Worm (Caenorhabditis elegans): ENCODE results near the gene tag-243.
A peak's percentile ranks its signal among the peaks of the same experiment; 100 is the strongest.

Gene tag-243

DNA sequence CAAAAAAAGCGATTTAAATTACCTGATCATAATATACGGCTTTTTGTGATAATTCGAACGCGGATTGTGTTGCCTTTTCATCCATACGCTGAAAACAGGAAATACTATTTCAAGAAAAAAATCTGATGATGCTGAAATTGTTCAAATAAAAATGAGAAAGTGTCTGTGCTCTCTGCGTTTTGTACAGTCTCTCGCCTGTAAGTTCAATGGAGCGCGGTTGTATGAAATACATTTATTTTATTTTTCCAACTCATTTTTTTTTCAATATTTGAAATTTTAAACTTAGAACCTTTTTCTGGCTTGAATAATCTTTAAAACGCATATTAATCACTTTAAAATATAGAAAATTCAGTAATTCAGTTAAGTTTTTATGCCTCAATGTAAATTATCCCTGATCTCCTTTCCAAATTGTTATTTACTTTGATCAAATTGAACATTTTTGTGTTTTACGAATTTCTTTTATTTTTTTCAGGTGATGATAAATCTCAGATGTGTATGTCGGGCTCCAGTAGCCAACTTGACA is 15.7 kb upstream of the tag-243 start, which contains the start of the genes clp-2 and mrpl-16 (continued):
- TF ChIP-seq pag-3 (tag; optimal IDR thresholded peaks at IDR 0.05; ENCODE audit: borderline replicate concordance, insufficient read depth), result no peak

DNA sequence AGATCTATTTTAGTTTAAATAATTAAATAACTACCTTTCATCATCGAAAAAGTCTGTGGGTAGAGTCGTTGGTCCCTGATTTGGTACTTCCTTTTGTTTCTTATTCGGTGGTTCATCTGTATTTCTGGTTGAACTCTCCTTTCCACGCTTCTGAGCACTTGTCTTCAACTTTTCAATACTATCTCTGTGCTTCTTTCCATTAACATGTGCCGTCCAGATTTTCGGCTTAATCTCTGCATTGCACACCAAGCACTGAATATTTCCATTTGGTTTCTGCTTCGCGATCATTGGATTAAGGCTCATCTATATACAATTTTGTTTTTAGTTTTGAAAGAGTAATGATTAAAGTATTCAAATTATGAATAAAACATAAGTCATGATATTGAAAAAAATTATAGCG is 11.7 kb upstream of the tag-243 start, which contains the start of gene sel-13:
sel-13 (minus strand) TSS at position 303 of the 400 bp plus-strand sequence.
- TF ChIP-seq nhr-90 (tag; optimal IDR thresholded peaks at IDR 0.05; ENCODE audit: poor library complexity), result no peak

DNA sequence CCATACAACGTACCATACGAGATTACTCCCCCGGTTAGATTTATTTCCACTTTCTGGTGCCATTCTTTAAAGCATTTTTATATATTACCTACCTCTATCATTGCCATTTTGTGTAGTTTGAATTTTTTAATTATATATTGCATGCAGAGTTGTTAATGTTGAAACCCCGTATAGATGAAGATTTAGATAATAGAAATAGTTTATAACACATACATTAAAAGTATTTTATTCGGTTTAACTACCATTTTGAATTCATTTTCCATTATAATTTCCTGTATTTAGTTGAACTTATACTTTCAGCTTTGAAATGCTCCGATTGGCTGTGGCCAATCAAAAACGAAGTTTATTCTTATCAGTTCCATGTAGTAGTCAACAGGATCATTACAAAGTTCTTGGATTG is 9.6 kb upstream of the tag-243 start, which contains the start of gene dnj-18:
dnj-18 (plus strand) TSS at position 301 of the 400 bp plus-strand sequence.
- no peak for TF ChIP-seq pqm-1 (tag; optimal IDR thresholded peaks at IDR 0.05)
- TF ChIP-seq mef-2 (tag; optimal IDR thresholded peaks at IDR 0.05), result no peak
- TF ChIP-seq pax-3 (tag; optimal IDR thresholded peaks at IDR 0.05), result no peak
- TF ChIP-seq nhr-20 (tag; optimal IDR thresholded peaks at IDR 0.05), result no peak
- TF ChIP-seq snu-23 (GFP tag; optimal IDR thresholded peaks at IDR 0.05), result no peak
- TF ChIP-seq lin-13 (GFP tag; optimal IDR thresholded peaks at IDR 0.05), result no peak
- no peak for TF ChIP-seq unc-86 (tag; optimal IDR thresholded peaks at IDR 0.05)
- TF ChIP-seq aha-1 (tag; optimal IDR thresholded peaks at IDR 0.05), result no peak
- no peak for TF ChIP-seq unc-30 (tag; optimal IDR thresholded peaks at IDR 0.05)
- no peak for TF ChIP-seq ztf-11 (tag; optimal IDR thresholded peaks at IDR 0.05)
- no peak for TF ChIP-seq alr-1 (tag; optimal IDR thresholded peaks at IDR 0.05; ENCODE audit: borderline replicate concordance)
- no peak for TF ChIP-seq jun-1 (tag; optimal IDR thresholded peaks at IDR 0.05)

- TF ChIP-seq C04F5.9 (tag; optimal IDR thresholded peaks at IDR 0.05), result no peak
- no peak for TF ChIP-seq efl-1 (optimal IDR thresholded peaks at IDR 0.05)
- peak in 1 of 2 experiments; percentile 34 for TF ChIP-seq efl-1 (GFP tag; optimal IDR thresholded peaks at IDR 0.05 in 1 of 2)
- no peak for TF ChIP-seq lin-14 (GFP tag; optimal IDR thresholded peaks at IDR 0.05)
Observed at ce11 chrIII:4696903-4697302, 8.6 kb upstream of the tag-243 start.

DNA sequence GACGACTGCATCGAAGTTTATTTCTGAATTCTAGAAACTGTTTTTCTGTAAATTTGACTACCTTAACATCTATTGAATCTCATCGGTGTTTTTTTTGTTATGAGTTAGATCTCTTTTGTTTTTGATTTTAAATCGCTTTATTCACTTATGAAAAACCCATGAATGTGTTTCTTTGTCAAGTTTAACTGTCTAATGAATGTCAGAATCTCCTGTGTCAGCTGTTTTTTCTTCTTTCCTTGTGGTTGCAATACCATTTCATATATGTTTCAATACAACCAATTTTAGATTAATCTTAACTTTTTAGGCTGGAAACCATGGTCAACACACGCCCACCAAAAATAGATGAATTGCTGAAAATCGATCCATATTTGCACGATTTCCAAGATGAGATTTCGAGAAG is 6.8 kb upstream of the tag-243 start, which contains the start of gene T04A8.7:
T04A8.7 (plus strand) TSS at position 301 of the 400 bp plus-strand sequence.
- TF ChIP-seq egl-27 (tag; optimal IDR thresholded peaks at IDR 0.05) (no peak), tbx-2 (tag; optimal IDR thresholded peaks at IDR 0.05) (no peak), lsy-2 (tag; optimal IDR thresholded peaks at IDR 0.05) (no peak), nhr-20 (tag; optimal IDR thresholded peaks at IDR 0.05) (no peak), lin-15B (tag; optimal IDR thresholded peaks at IDR 0.05) (no peak), lir-3 (tag; optimal IDR thresholded peaks at IDR 0.05; ENCODE audit: poor library complexity) (no peak), blmp-1 (tag; optimal IDR thresholded peaks at IDR 0.05) (no peak), F16B12.6 (tag; optimal IDR thresholded peaks at IDR 0.05) (no peak), ceh-63 (GFP tag; optimal IDR thresholded peaks at IDR 0.05) (no peak)

ce11 chrIII:4693695-4694094 is 5.4 kb upstream of the tag-243 start, which contains the start of gene T04A8.8:
Gene T04A8.8, plus strand, starts transcription at chrIII:4693995.
- no peak for TF ChIP-seq egl-13 (tag; optimal IDR thresholded peaks at IDR 0.05)
- TF ChIP-seq ets-5 (GFP tag; IDR thresholded peaks at IDR 0.05), result no peak
- TF ChIP-seq alr-1 (tag; optimal IDR thresholded peaks at IDR 0.05; ENCODE audit: borderline replicate concordance), result no peak
- TF ChIP-seq vab-15 (tag; optimal IDR thresholded peaks at IDR 0.05), result no peak
- TF ChIP-seq hlh-4 (tag; optimal IDR thresholded peaks at IDR 0.05), result no peak
- no peak for TF ChIP-seq ztf-4 (tag; optimal IDR thresholded peaks at IDR 0.05)
- no peak for TF ChIP-seq aly-2 (tag; optimal IDR thresholded peaks at IDR 0.05)
- TF ChIP-seq nhr-71 (tag; optimal IDR thresholded peaks at IDR 0.05), result no peak
- TF ChIP-seq lin-14 (GFP tag; optimal IDR thresholded peaks at IDR 0.05), result no peak
- TF ChIP-seq xbp-1 (tag; optimal IDR thresholded peaks at IDR 0.05), result no peak
- TF ChIP-seq lir-3 (tag; optimal IDR thresholded peaks at IDR 0.05; ENCODE audit: poor library complexity), result no peak
- no peak for TF ChIP-seq jun-1 (tag; optimal IDR thresholded peaks at IDR 0.05)
- TF ChIP-seq sptf-1 (tag; optimal IDR thresholded peaks at IDR 0.05), result no peak
- TF ChIP-seq elt-3 (tag; optimal IDR thresholded peaks at IDR 0.05), result no peak
- TF ChIP-seq egl-27 (tag; optimal IDR thresholded peaks at IDR 0.05), result no peak
- TF ChIP-seq nhr-237 (tag; optimal IDR thresholded peaks at IDR 0.05), result no peak
- TF ChIP-seq snpc-4 (tag; optimal IDR thresholded peaks at IDR 0.05), result no peak
- TF ChIP-seq unc-62 (GFP tag; optimal IDR thresholded peaks at IDR 0.05), result no peak
- no peak for TF ChIP-seq efl-1 (optimal IDR thresholded peaks at IDR 0.05)
- no peak for TF ChIP-seq efl-1 (GFP tag; optimal IDR thresholded peaks at IDR 0.05 in 1 of 2)
- TF ChIP-seq blmp-1 (tag; optimal IDR thresholded peaks at IDR 0.05), result no peak

Measured in whole organism, L1 larva.